Worm (Caenorhabditis elegans): ENCODE results near the gene Y105C5A.15.

DNA sequence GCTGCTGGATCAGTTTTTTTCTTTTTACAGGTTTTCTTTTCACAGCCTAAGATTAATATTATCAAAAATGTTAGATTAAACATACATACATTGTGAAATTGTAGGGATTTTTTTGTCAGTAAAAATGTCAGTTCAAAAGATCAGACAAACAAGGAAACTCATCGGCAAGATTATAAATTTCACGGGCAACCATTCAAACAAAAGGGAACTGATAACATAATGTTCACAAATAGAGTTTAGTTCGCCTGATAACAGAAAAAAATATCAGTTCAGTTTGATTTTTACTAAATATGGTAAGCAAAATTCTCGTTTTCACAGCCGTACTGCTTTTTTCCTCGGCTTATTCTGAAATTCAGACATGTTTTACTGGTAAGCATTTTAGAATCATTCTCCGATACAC lies 37.2 kb downstream of the Y105C5A.15 start:
- TF ChIP-seq tbx-37 (GFP tag; conservative IDR thresholded peaks at IDR 0.05) (no peak), tra-4 (tag; optimal IDR thresholded peaks at IDR 0.05) (no peak), ets-7 (tag; optimal IDR thresholded peaks at IDR 0.05) (no peak), aly-1 (tag; optimal IDR thresholded peaks at IDR 0.05) (no peak), ama-1 (optimal IDR thresholded peaks at IDR 0.05) (no peak), hmbx-1 (tag; optimal IDR thresholded peaks at IDR 0.05) (no peak), B0310.2 (tag; optimal IDR thresholded peaks at IDR 0.05) (no peak), scrt-1 (GFP tag; IDR thresholded peaks at IDR 0.05) (no peak), pes-1 (GFP tag; IDR thresholded peaks at IDR 0.05) (no peak), hmg-4 (GFP tag; optimal IDR thresholded peaks at IDR 0.05) (no peak), hnd-1 (tag; optimal IDR thresholded peaks at IDR 0.05) (no peak), tbx-11 (GFP tag; IDR thresholded peaks at IDR 0.05) (no peak), sea-1 (GFP tag; conservative IDR thresholded peaks at IDR 0.05) (no peak), ceh-36 (tag; optimal IDR thresholded peaks at IDR 0.05) (no peak)

Measured in whole organism, early embryonic.